Fruit fly (Drosophila melanogaster): ENCODE results near the gene NTPase.

NTPase gene

DNA sequence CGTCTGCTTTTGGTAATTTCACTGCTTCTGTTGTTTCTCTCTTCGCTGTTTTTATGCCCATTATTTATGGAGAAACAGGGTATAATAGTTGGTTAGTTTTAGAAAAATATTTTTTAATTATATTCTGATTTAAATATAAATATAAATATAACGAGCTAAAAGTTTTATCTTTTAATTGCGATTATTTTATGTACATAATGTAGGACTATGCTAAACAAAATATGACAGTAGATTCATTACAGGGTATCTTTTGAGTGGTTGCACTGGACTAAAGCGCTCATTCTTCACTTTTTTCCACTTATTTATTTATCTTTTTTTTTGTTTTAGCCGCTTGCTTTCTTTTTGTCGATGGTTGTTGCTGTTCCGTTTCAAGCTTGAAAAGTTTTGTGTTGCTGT, 19.4 kb upstream of the NTPase start (continued):
- peak; percentile 30 for TF ChIP-seq CG1529 (GFP tag; optimal IDR thresholded peaks at IDR 0.05)
- TF ChIP-seq Hmr (GFP tag; optimal IDR thresholded peaks at IDR 0.05) = peak; percentile 38
- no peak for TF ChIP-seq CG3726 (GFP tag; IDR thresholded peaks at IDR 0.05)
- TF ChIP-seq Rfx (GFP tag; IDR thresholded peaks at IDR 0.05) = peak; percentile 42; the same call in 1 of the 2 replicates
- peak; percentile 12 for TF ChIP-seq CG2116 (GFP tag; optimal IDR thresholded peaks at IDR 0.05)
- peak; percentile 49 for TF ChIP-seq CG8388 (GFP tag; optimal IDR thresholded peaks at IDR 0.05)
- TF ChIP-seq Aef1 (GFP tag; IDR thresholded peaks at IDR 0.05) = peak; percentile 20; the same call in 1 of the 3 replicates
- peak; percentile 33; the same call in 1 of the 3 replicates for TF ChIP-seq zfh1 (GFP tag; IDR thresholded peaks at IDR 0.05)
- TF ChIP-seq CG2889 (GFP tag; IDR thresholded peaks at IDR 0.05) = 0 out of 3 replicates have a peak, but pooled peaks have one; percentile 17
- TF ChIP-seq CG17359 (tag; optimal IDR thresholded peaks at IDR 0.05) = peak; percentile 62
- TF ChIP-seq CG3407 (GFP tag; optimal IDR thresholded peaks at IDR 0.05) = peak; percentile 21
- TF ChIP-seq CG10366 (GFP tag; IDR thresholded peaks at IDR 0.05) = peak; percentile 60
- peak; percentile 24; the same call in 1 of the 2 replicates for TF ChIP-seq dimm (GFP tag; IDR thresholded peaks at IDR 0.05)
- no peak for TF ChIP-seq D (optimal IDR thresholded peaks at IDR 0.05)
- peak; percentile 21 for TF ChIP-seq D (GFP tag; optimal IDR thresholded peaks at IDR 0.05)
- no peak for TF ChIP-seq inv (GFP tag; IDR thresholded peaks at IDR 0.05; ENCODE audit: partially characterized antibody)
- TF ChIP-seq sob (GFP tag; IDR thresholded peaks at IDR 0.05) = peak; percentile 22; the same call in 1 of the 2 replicates
- no peak for TF ChIP-seq Rx (GFP tag; IDR thresholded peaks at IDR 0.05)
- TF ChIP-seq CG32772 (GFP tag; IDR thresholded peaks at IDR 0.05) = 0 out of 2 replicates have a peak, but pooled peaks have one; percentile 48
- TF ChIP-seq fd64A (GFP tag; optimal IDR thresholded peaks at IDR 0.05) = no peak
- TF ChIP-seq Xbp1 (GFP tag; optimal IDR thresholded peaks at IDR 0.05) = peak; percentile 42
- TF ChIP-seq croc (GFP tag; conservative IDR thresholded peaks at IDR 0.05) = peak; percentile 24; the same call in 1 of the 3 replicates
- TF ChIP-seq Nf-YA (GFP tag; IDR thresholded peaks at IDR 0.05) = peak; percentile 36; the same call in 1 of the 2 replicates
- peak; percentile 66 for TF ChIP-seq CG7839 (tag; optimal IDR thresholded peaks at IDR 0.05)
- peak; percentile 52 for TF ChIP-seq lilli (GFP tag; optimal IDR thresholded peaks at IDR 0.05)
- TF ChIP-seq esg (GFP tag; conservative IDR thresholded peaks at IDR 0.05) = peak; percentile 24; the same call in 1 of the 2 replicates
- peak; percentile 50 for TF ChIP-seq Oli (tag; optimal IDR thresholded peaks at IDR 0.05)
- TF ChIP-seq dan (GFP tag; IDR thresholded peaks at IDR 0.05) = no peak
- TF ChIP-seq stc (GFP tag; IDR thresholded peaks at IDR 0.05) = peak; percentile 65
- peak; percentile 41 for TF ChIP-seq ssp (GFP tag; IDR thresholded peaks at IDR 0.05)
- no peak for TF ChIP-seq cas (GFP tag; IDR thresholded peaks at IDR 0.05)
- peak; percentile 16 for TF ChIP-seq run (tag; optimal IDR thresholded peaks at IDR 0.05)
- no peak for TF ChIP-seq CG1647 (GFP tag; optimal IDR thresholded peaks at IDR 0.05)
- no peak for TF ChIP-seq B-H1 (GFP tag; IDR thresholded peaks at IDR 0.05)
- peak; percentile 46 for TF ChIP-seq CG18262 (tag; optimal IDR thresholded peaks at IDR 0.05)
- no peak for TF ChIP-seq ato (GFP tag; IDR thresholded peaks at IDR 0.05; ENCODE audit: partially characterized antibody)
- TF ChIP-seq CG4730 (GFP tag; IDR thresholded peaks at IDR 0.05) = 0 out of 2 replicates have a peak, but pooled peaks have one; percentile 12
- TF ChIP-seq CG10209 (GFP tag; optimal IDR thresholded peaks at IDR 0.05) = peak; percentile 39
- peak; percentile 82 for TF ChIP-seq D19B (GFP tag; optimal IDR thresholded peaks at IDR 0.05)
- peak; percentile 84 for TF ChIP-seq gem (tag; optimal IDR thresholded peaks at IDR 0.05)
- TF ChIP-seq z (GFP tag; IDR thresholded peaks at IDR 0.05) = 0 out of 3 replicates have a peak, but pooled peaks have one; percentile 9
- 0 out of 3 replicates have a peak, but pooled peaks have one; percentile 8 for TF ChIP-seq ken (GFP tag; IDR thresholded peaks at IDR 0.05)
- no peak for TF ChIP-seq p53 (GFP tag; optimal IDR thresholded peaks at IDR 0.05)
- TF ChIP-seq pan (optimal IDR thresholded peaks at IDR 0.05) = no peak
- peak in 1 of 2 experiments; percentile 67 for TF ChIP-seq pan (GFP tag; optimal IDR thresholded peaks at IDR 0.05 in 1 of 2, IDR thresholded peaks at IDR 0.05 in 1 of 2)
- no peak for TF ChIP-seq Dbx (GFP tag; IDR thresholded peaks at IDR 0.05)
- peak; percentile 73 for TF ChIP-seq oc (tag; optimal IDR thresholded peaks at IDR 0.05)
- TF ChIP-seq tio (GFP tag; optimal IDR thresholded peaks at IDR 0.05) = peak; percentile 6
- TF ChIP-seq Ptx1 (GFP tag; IDR thresholded peaks at IDR 0.05) = peak; percentile 65
- TF ChIP-seq Fer1 (GFP tag; optimal IDR thresholded peaks at IDR 0.05) = peak; percentile 3
- TF ChIP-seq rib (GFP tag; IDR thresholded peaks at IDR 0.05) = no peak

Measured in whole organism, embryonic.